Fruit fly (Drosophila melanogaster) whole organism, prepupa: ENCODE results near the gene CG9550.
A peak's percentile ranks its signal among the peaks of the same experiment; 100 is the strongest.

Experiments used
- CG11902 ChIP-seq: fragments of 200-800 bp; sonication (Bioruptor generic); optimal IDR thresholded peaks from 3 replicates; lab custom pipeline; 2016; ENCODE audit warnings: missing biosample characterization, missing genetic modification characterization
- CG8632 ChIP-seq: fragments of 200-800 bp; sonication (Bioruptor generic); optimal IDR thresholded peaks from 3 replicates; lab custom pipeline; 2016; ENCODE audit warnings: missing biosample characterization, missing genetic modification characterization
- Hr39 ChIP-seq: fragments of 200-800 bp; sonication (Bioruptor generic); optimal IDR thresholded peaks from 2 replicates; lab custom pipeline; 2016; ENCODE audit warnings: missing biosample characterization, missing genetic modification characterization
- Sox102F ChIP-seq: fragments of 200-800 bp; sonication (Bioruptor generic); optimal IDR thresholded peaks from 2 replicates; lab custom pipeline; 2016; ENCODE audit warnings: missing biosample characterization, mild to moderate bottlenecking, missing genetic modification characterization
- Sox15 ChIP-seq: fragments of 200-800 bp; sonication (Bioruptor generic); optimal IDR thresholded peaks from 3 replicates; lab custom pipeline; 2016; ENCODE audit warnings: missing biosample characterization, missing genetic modification characterization
- fd59A ChIP-seq: fragments of 200-800 bp; sonication (Bioruptor generic); optimal IDR thresholded peaks from 2 replicates; lab custom pipeline; 2017; ENCODE audit warnings: missing biosample characterization, mild to moderate bottlenecking, missing genetic modification characterization, missing genetic modification reagents
- ss ChIP-seq, 2 experiments: fragments of 200-800 bp; sonication (Bioruptor generic); optimal IDR thresholded peaks; 2 replicates in 1 of 2; 3 replicates in 1 of 2; lab custom pipeline; 2017 to 2018; ENCODE audit warnings: mild to moderate bottlenecking in 2 of 2, missing biosample characterization in 2 of 2, missing genetic modification characterization in 2 of 2, moderate library complexity in 1 of 2

DNA sequence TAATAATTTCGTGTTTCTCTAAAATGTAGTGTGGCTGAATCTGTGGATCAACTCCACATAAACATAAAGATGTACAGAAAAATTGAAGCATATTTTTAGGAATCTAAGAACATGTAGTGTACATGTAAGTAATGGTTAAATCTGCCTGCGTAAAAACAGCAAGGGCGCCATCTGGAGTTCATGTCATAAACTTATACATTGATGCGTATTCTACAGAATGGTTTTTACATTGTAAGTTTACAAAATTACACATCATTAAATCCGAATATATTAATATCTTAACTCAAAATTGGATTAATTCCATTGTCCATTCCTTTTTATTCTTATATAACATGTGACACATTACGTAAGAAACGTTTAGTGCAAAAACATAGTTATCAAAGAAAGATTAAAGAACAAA, 30.1 kb downstream of the CG9550 start:
- no peak for TF ChIP-seq CG11902
- TF ChIP-seq fd59A (GFP tag; lab: Kevin White, UChicago): no peak
- no peak for TF ChIP-seq ss (GFP tag; optimal IDR thresholded peaks at IDR 0.05; lab: Kevin White, UChicago)
- TF ChIP-seq Sox102F (GFP tag; lab: Kevin White, UChicago): no peak
- no peak for TF ChIP-seq CG8632
- no peak for TF ChIP-seq Sox15 (GFP tag; lab: Kevin White, UChicago)
- TF ChIP-seq Hr39 (GFP tag; lab: Kevin White, UChicago): peak; percentile 1
